Worm (Caenorhabditis elegans) whole organism, L2 larva: ENCODE data around the gene pmp-5.

Experiments used
- F13H6.1 ChIP-seq: sonication (generic microtip); optimal IDR thresholded peaks from 2 replicates; lab custom pipeline; 2016; ENCODE audit warnings: missing genetic modification characterization, missing compliant biosample characterization
- R02D3.7 ChIP-seq: fragments of 150-350 bp; optimal IDR thresholded peaks from 2 replicates; lab custom pipeline; 2014; ENCODE audit warnings: missing biosample characterization, missing genetic modification characterization
- ZK546.5 ChIP-seq: sonication (generic microtip); optimal IDR thresholded peaks from 2 replicates; lab custom pipeline; 2017; ENCODE audit warnings: missing biosample characterization, missing genetic modification characterization
- elt-1 ChIP-seq: fragments of 150-350 bp; optimal IDR thresholded peaks from 2 replicates; lab custom pipeline; 2014; ENCODE audit warnings: missing biosample characterization, missing genetic modification characterization
- lin-13 ChIP-seq: fragments of 150-350 bp; optimal IDR thresholded peaks from 2 replicates; lab custom pipeline; 2014; ENCODE audit warnings: missing biosample characterization, missing genetic modification reagents, missing genetic modification characterization
- lsy-2 ChIP-seq, 2 experiments: fragments of 150-350 bp in 1 of 2; sonication (generic microtip) in 1 of 2; optimal IDR thresholded peaks; 2 replicates each; lab custom pipeline; 2014 to 2017; ENCODE audit warnings: missing biosample characterization in 2 of 2, missing genetic modification characterization in 2 of 2
- mbf-1 ChIP-seq: sonication (generic microtip); optimal IDR thresholded peaks from 2 replicates; lab custom pipeline; 2017; ENCODE audit warnings: missing biosample characterization, missing genetic modification characterization
- mdl-1 ChIP-seq, 2 experiments: fragments of 150-350 bp in 1 of 2; sonication (generic microtip) in 1 of 2; optimal IDR thresholded peaks; 2 replicates each; lab custom pipeline; 2017; ENCODE audit warnings: missing biosample characterization in 2 of 2, missing genetic modification characterization in 2 of 2
- nhr-11 ChIP-seq: fragments of 150-350 bp; optimal IDR thresholded peaks from 2 replicates; lab custom pipeline; 2014; ENCODE audit warnings: missing biosample characterization, missing genetic modification characterization
- nhr-237 ChIP-seq: fragments of 150-350 bp; optimal IDR thresholded peaks from 2 replicates; lab custom pipeline; 2014; ENCODE audit warnings: missing biosample characterization, missing genetic modification characterization
- unc-62 ChIP-seq: fragments of 150-350 bp; optimal IDR thresholded peaks from 2 replicates; lab custom pipeline; 2014; ENCODE audit warnings: missing biosample characterization, missing genetic modification reagents, missing genetic modification characterization

DNA sequence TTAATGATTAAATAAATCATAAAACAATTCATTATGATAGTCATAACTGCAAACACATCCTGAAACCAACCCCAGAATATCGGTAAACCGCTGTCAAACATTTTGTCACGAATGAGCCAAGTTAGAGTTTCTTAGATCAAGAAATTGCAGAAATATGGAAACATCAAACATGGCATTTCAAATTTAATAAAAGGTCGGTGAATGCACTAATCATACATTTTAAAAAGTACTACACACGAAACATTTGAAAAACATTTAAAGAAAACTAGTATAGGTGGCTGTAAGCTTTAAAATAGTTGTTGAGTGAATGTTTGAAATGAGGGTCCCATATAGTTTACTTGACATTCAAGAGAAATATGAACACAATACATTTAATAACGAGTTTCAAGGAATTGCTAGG, 3.1 kb upstream of the pmp-5 start, which contains the start of gene str-180:
- TF ChIP-seq nhr-11 (tag; lab: Kevin White, UChicago) (no peak), F13H6.1 (no peak), unc-62 (no peak), mdl-1 (tag; optimal IDR thresholded peaks at IDR 0.05; lab: Kevin White, UChicago) (no peak), R02D3.7 (tag; lab: Kevin White, UChicago) (no peak), nhr-237 (tag; lab: Kevin White, UChicago) (no peak), lsy-2 (tag; optimal IDR thresholded peaks at IDR 0.05; lab: Kevin White, UChicago) (no peak), ZK546.5 (tag; lab: Kevin White, UChicago) (no peak), lin-13 (GFP tag; lab: Kevin White, UChicago) (no peak), mbf-1 (tag; lab: Kevin White, UChicago) (no peak), elt-1 (tag; lab: Kevin White, UChicago) (no peak)
